Fruit fly (Drosophila melanogaster): Measurements from ENCODE around the gene CG14770.

CG14770 gene

dm6 chrX:1410312-1410711, 41.3 kb downstream of the CG14770 start:
- peak; percentile 16; the same call in 1 of the 2 replicates for TF ChIP-seq MBD-R2 (GFP tag; IDR thresholded peaks at IDR 0.05)
- TF ChIP-seq Deaf1 (tag; optimal IDR thresholded peaks at IDR 0.05), result peak; percentile 80
- peak; percentile 88 for TF ChIP-seq onecut (GFP tag; IDR thresholded peaks at IDR 0.05)
- peak in 1 of 2 experiments; percentile 33 for TF ChIP-seq crp (GFP tag; optimal IDR thresholded peaks at IDR 0.05)
- no peak for TF ChIP-seq CG3281 (GFP tag; optimal IDR thresholded peaks at IDR 0.05)
- TF ChIP-seq crol (GFP tag; IDR thresholded peaks at IDR 0.05), result 0 out of 2 replicates have a peak, but pooled peaks have one; percentile 35
- no peak for TF ChIP-seq Atf6 (GFP tag; IDR thresholded peaks at IDR 0.05)
- peak; percentile 1 for TF ChIP-seq ewg (GFP tag; optimal IDR thresholded peaks at IDR 0.05)

DNA sequence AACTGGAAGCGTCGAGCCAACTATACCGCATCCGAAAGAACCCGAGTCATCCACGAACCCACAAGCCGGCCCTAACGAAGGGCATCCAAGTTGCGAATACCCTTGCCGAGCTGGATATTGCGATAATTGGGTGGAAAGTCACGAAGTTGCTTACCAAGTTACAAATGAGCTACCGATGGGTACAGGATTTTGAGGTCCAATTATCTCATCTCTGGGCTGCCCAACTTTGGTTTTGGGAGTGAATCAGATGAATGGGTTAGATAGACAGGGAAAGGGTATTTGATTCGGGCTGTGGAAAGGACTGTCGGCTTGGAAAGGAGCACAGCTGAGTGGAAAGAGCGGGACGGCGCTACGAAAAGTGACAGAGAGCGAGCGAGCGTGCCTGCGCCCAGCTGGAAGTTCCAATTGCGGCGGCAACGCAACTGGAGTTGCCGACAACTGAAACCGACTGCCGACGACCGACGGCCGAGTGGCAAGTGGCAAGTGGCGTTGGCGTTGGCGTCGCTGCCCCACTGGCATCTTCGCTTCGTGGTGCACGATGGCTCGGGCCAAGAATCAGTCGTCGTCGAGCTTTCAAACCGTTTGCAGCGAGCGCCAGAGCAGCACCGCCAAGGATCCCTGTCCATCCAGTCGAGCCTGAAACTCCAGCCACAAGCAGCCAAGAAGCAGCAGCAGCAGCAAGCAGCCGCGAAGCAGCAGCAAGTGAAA, 42.3 kb downstream of the CG14770 start:
- TF ChIP-seq CG18599 (GFP tag; optimal IDR thresholded peaks at IDR 0.05) (peak; percentile 53), crp (GFP tag; optimal IDR thresholded peaks at IDR 0.05) (peak in 1 of 2 experiments; percentile 28), gsb (GFP tag; IDR thresholded peaks at IDR 0.05) (no peak), CG9609 (GFP tag; optimal IDR thresholded peaks at IDR 0.05) (no peak), Lim3 (GFP tag; IDR thresholded peaks at IDR 0.05) (no peak), Nf-YB (GFP tag; optimal IDR thresholded peaks at IDR 0.05) (no peak), CG4707 (GFP tag; optimal IDR thresholded peaks at IDR 0.05) (no peak), ewg (GFP tag; optimal IDR thresholded peaks at IDR 0.05) (peak; percentile 26), Drgx (GFP tag; IDR thresholded peaks at IDR 0.05) (0 out of 2 replicates have a peak, but pooled peaks have one; percentile 5), NK7.1 (GFP tag; optimal IDR thresholded peaks at IDR 0.05) (no peak), Side (GFP tag; optimal IDR thresholded peaks at IDR 0.05) (no peak), CG12071 (GFP tag; optimal IDR thresholded peaks at IDR 0.05) (no peak), CG15514 (GFP tag; optimal IDR thresholded peaks at IDR 0.05) (no peak), Adf1 (GFP tag; IDR thresholded peaks at IDR 0.05) (peak; percentile 71), pan (optimal IDR thresholded peaks at IDR 0.05) (no peak), pan (GFP tag; optimal IDR thresholded peaks at IDR 0.05 in 1 of 2, IDR thresholded peaks at IDR 0.05 in 1 of 2) (no peak), CG10543 (GFP tag; optimal IDR thresholded peaks at IDR 0.05) (peak; percentile 28), Bdp1 (GFP tag; optimal IDR thresholded peaks at IDR 0.05) (no peak), CG14860 (GFP tag; IDR thresholded peaks at IDR 0.05; ENCODE audit: partially characterized antibody) (no peak), tgo (GFP tag; IDR thresholded peaks at IDR 0.05) (no peak), Aef1 (GFP tag; IDR thresholded peaks at IDR 0.05) (no peak), CG2678 (tag; optimal IDR thresholded peaks at IDR 0.05) (peak; percentile 15), CG17568 (GFP tag; optimal IDR thresholded peaks at IDR 0.05) (no peak), nom (GFP tag; optimal IDR thresholded peaks at IDR 0.05) (peak; percentile 15), exex (tag; optimal IDR thresholded peaks at IDR 0.05) (no peak), CG12391 (tag; optimal IDR thresholded peaks at IDR 0.05) (no peak), CG11456 (GFP tag; IDR thresholded peaks at IDR 0.05) (no peak), CG18262 (tag; optimal IDR thresholded peaks at IDR 0.05) (no peak), CG16779 (GFP tag; IDR thresholded peaks at IDR 0.05) (peak; percentile 70; the same call in 1 of the 2 replicates), Ptx1 (GFP tag; IDR thresholded peaks at IDR 0.05) (no peak), yki (optimal IDR thresholded peaks at IDR 0.05) (no peak), ATbp (GFP tag; optimal IDR thresholded peaks at IDR 0.05) (no peak), CG13424 (tag; optimal IDR thresholded peaks at IDR 0.05) (no peak), toy (GFP tag; IDR thresholded peaks at IDR 0.05) (no peak), usp (GFP tag; optimal IDR thresholded peaks at IDR 0.05) (no peak), chm (GFP tag; IDR thresholded peaks at IDR 0.05) (no peak), chinmo (GFP tag; IDR thresholded peaks at IDR 0.05; ENCODE audit: partially characterized antibody) (0 out of 4 replicates have a peak, but pooled peaks have one; percentile 23), CG8290 (GFP tag; optimal IDR thresholded peaks at IDR 0.05) (no peak), CG8290 (tag; optimal IDR thresholded peaks at IDR 0.05) (peak in 1 of 2 experiments; percentile 56), Ada2b (GFP tag; IDR thresholded peaks at IDR 0.05) (no peak), Asciz (GFP tag; optimal IDR thresholded peaks at IDR 0.05) (no peak), crol (GFP tag; IDR thresholded peaks at IDR 0.05) (no peak), CG3838 (GFP tag; optimal IDR thresholded peaks at IDR 0.05) (no peak)
